Fruit fly (Drosophila melanogaster) whole organism, embryonic: ENCODE measurements around the gene CG4951.
A peak's percentile ranks its signal among the peaks of the same experiment; 100 is the strongest.

Experiments
- B-H2 ChIP-seq: fragments of 200-800 bp; sonication (Bioruptor generic); optimal IDR thresholded peaks from 2 replicates; lab custom pipeline; 2018; ENCODE audit warnings: missing biosample characterization, mild to moderate bottlenecking, missing genetic modification characterization
- Bgb ChIP-seq: fragments of 200-800 bp; sonication (Bioruptor generic); IDR thresholded peaks from 2 replicates; pipeline ENCODE4 v1.3.6; 2022; ENCODE audit warnings: missing biosample characterization, missing genetic modification characterization; ENCODE audit not compliant: partially characterized antibody
- CG10321 ChIP-seq: fragments of 200-800 bp; sonication (Bioruptor generic); IDR thresholded peaks from 2 replicates; pipeline ENCODE4 v1.3.6; 2022; ENCODE audit warnings: missing biosample characterization, missing genetic modification characterization
- CG10462 ChIP-seq: fragments of 200-800 bp; sonication (Bioruptor generic); optimal IDR thresholded peaks from 2 replicates; lab custom pipeline; 2016; ENCODE audit warnings: missing biosample characterization, missing genetic modification characterization
- CG10565 ChIP-seq: fragments of 200-800 bp; sonication (Bioruptor generic); optimal IDR thresholded peaks from 3 replicates; lab custom pipeline; 2016; ENCODE audit warnings: missing biosample characterization, mild to moderate bottlenecking, missing genetic modification characterization
- CG11456 ChIP-seq: fragments of 200-800 bp; sonication (Bioruptor generic); IDR thresholded peaks from 3 replicates; pipeline ENCODE4 v1.3.6; 2022; ENCODE audit warnings: missing biosample characterization, missing genetic modification characterization
- CG12071 ChIP-seq: fragments of 200-800 bp; sonication (Bioruptor generic); optimal IDR thresholded peaks from 3 replicates; lab custom pipeline; 2018; ENCODE audit warnings: missing biosample characterization, mild to moderate bottlenecking, missing genetic modification characterization
- CG13287 ChIP-seq: fragments of 200-800 bp; sonication (Bioruptor generic); IDR thresholded peaks from 2 replicates; pipeline ENCODE4 v1.3.6; 2022; ENCODE audit warnings: missing biosample characterization, missing genetic modification characterization; ENCODE audit not compliant: partially characterized antibody
- CG1529 ChIP-seq: fragments of 200-800 bp; sonication (Bioruptor generic); optimal IDR thresholded peaks from 3 replicates; lab custom pipeline; 2018; ENCODE audit warnings: missing biosample characterization, missing genetic modification characterization
- CG15514 ChIP-seq: fragments of 200-800 bp; sonication (Bioruptor generic); optimal IDR thresholded peaks from 3 replicates; lab custom pipeline; 2017; ENCODE audit warnings: missing biosample characterization, missing genetic modification characterization, mild to moderate bottlenecking, moderate library complexity, missing genetic modification reagents
- CG16863 ChIP-seq: fragments of 200-800 bp; sonication (Bioruptor generic); optimal IDR thresholded peaks from 3 replicates; lab custom pipeline; 2016; ENCODE audit warnings: missing biosample characterization, missing genetic modification characterization
- CG18599 ChIP-seq: fragments of 200-800 bp; sonication (Bioruptor generic); optimal IDR thresholded peaks from 3 replicates; lab custom pipeline; 2017; ENCODE audit warnings: missing biosample characterization, missing genetic modification characterization, mild to moderate bottlenecking, moderate library complexity, missing genetic modification reagents
- CG2889 ChIP-seq: fragments of 200-800 bp; sonication (Bioruptor generic); IDR thresholded peaks from 3 replicates; pipeline ENCODE4 v1.3.6; 2022; ENCODE audit warnings: missing biosample characterization, missing genetic modification characterization
- CG32767 ChIP-seq: fragments of 200-800 bp; sonication (Bioruptor generic); IDR thresholded peaks from 2 replicates; pipeline ENCODE4 v1.3.6; 2022; ENCODE audit warnings: missing biosample characterization, missing genetic modification characterization
- CG3847 ChIP-seq: fragments of 200-800 bp; sonication (Bioruptor generic); IDR thresholded peaks from 2 replicates; pipeline ENCODE4 v1.3.6; 2022; ENCODE audit warnings: missing biosample characterization, missing genetic modification characterization
- CG8388 ChIP-seq: fragments of 200-800 bp; sonication (Bioruptor generic); optimal IDR thresholded peaks from 2 replicates; lab custom pipeline; 2019; ENCODE audit warnings: missing biosample characterization, mild to moderate bottlenecking, missing genetic modification characterization, moderate library complexity
- CHES-1-like ChIP-seq: fragments of 200-800 bp; sonication (Bioruptor generic); optimal IDR thresholded peaks from 2 replicates; lab custom pipeline; 2016; ENCODE audit warnings: missing biosample characterization, missing genetic modification characterization
- CkIIα-i1 ChIP-seq: fragments of 200-800 bp; sonication (Bioruptor generic); IDR thresholded peaks from 2 replicates; pipeline ENCODE4 v1.3.6; 2022; ENCODE audit warnings: missing biosample characterization, missing genetic modification characterization
- Dbx ChIP-seq: fragments of 200-800 bp; sonication (Bioruptor generic); IDR thresholded peaks from 3 replicates; pipeline ENCODE4 v1.3.6; 2022; ENCODE audit warnings: missing biosample characterization, missing genetic modification characterization
- Deaf1 ChIP-seq: fragments of 200-800 bp; optimal IDR thresholded peaks from 3 replicates; lab custom pipeline; 2019; ENCODE audit warnings: missing biosample characterization, mild to moderate bottlenecking, missing genetic modification characterization, moderate library complexity
- E2f1 ChIP-seq: fragments of 200-800 bp; sonication (Bioruptor generic); IDR thresholded peaks from 2 replicates; pipeline ENCODE4 v1.3.6; 2022; ENCODE audit warnings: missing biosample characterization, missing genetic modification characterization
- HmgZ ChIP-seq: fragments of 200-800 bp; sonication (Bioruptor generic); optimal IDR thresholded peaks from 2 replicates; lab custom pipeline; 2018; ENCODE audit warnings: missing biosample characterization, mild to moderate bottlenecking, missing genetic modification characterization
- Med ChIP-seq: fragments of 200-800 bp; sonication (Bioruptor generic); peaks from one replicate; lab custom pipeline; 2016; ENCODE audit warnings: missing biosample characterization, missing genetic modification characterization, mild to moderate bottlenecking, inconsistent platforms, moderate library complexity
- NFAT ChIP-seq: fragments of 200-800 bp; sonication (Bioruptor generic); IDR thresholded peaks from 2 replicates; pipeline ENCODE4 v1.3.6; 2022; ENCODE audit warnings: missing biosample characterization, missing genetic modification characterization
- Oaz ChIP-seq: fragments of 200-800 bp; sonication (Bioruptor generic); IDR thresholded peaks from 2 replicates; pipeline ENCODE4 v1.3.6; 2022; ENCODE audit warnings: missing biosample characterization, missing genetic modification characterization
- Sry-β ChIP-seq: fragments of 200-800 bp; sonication (Bioruptor generic); optimal IDR thresholded peaks from 2 replicates; lab custom pipeline; 2018; ENCODE audit warnings: missing biosample characterization, mild to moderate bottlenecking, missing genetic modification characterization, moderate library complexity
- Xrp1 ChIP-seq: fragments of 200-800 bp; sonication (Bioruptor generic); IDR thresholded peaks from 2 replicates; pipeline ENCODE4 v1.3.6; 2022; ENCODE audit warnings: missing biosample characterization, missing genetic modification characterization
- ase ChIP-seq: fragments of 200-800 bp; sonication (Bioruptor generic); IDR thresholded peaks from 3 replicates; pipeline ENCODE4 v1.3.6; 2022; ENCODE audit warnings: missing biosample characterization, missing genetic modification characterization
- chinmo ChIP-seq: fragments of 200-800 bp; sonication (Bioruptor generic); IDR thresholded peaks from 4 replicates; pipeline ENCODE4 v1.3.6; 2022; ENCODE audit warnings: missing biosample characterization, missing genetic modification characterization; ENCODE audit not compliant: partially characterized antibody
- ci ChIP-seq: fragments of 200-800 bp; sonication (Bioruptor generic); IDR thresholded peaks from 3 replicates; pipeline ENCODE4 v1.3.6; 2022; ENCODE audit warnings: missing biosample characterization, missing genetic modification characterization
- crol ChIP-seq: fragments of 200-800 bp; sonication (Bioruptor generic); IDR thresholded peaks from 2 replicates; pipeline ENCODE4 v1.3.6; 2022; ENCODE audit warnings: missing biosample characterization, missing genetic modification characterization
- dmrt11E ChIP-seq: fragments of 200-800 bp; sonication (Bioruptor generic); optimal IDR thresholded peaks from 3 replicates; lab custom pipeline; 2018; ENCODE audit warnings: missing biosample characterization, mild to moderate bottlenecking, missing genetic modification characterization, moderate library complexity
- gfzf ChIP-seq: fragments of 200-800 bp; sonication (Bioruptor generic); optimal IDR thresholded peaks from 2 replicates; lab custom pipeline; 2016; ENCODE audit warnings: missing biosample characterization, mild to moderate bottlenecking, missing genetic modification characterization, moderate library complexity
- grn ChIP-seq: fragments of 200-800 bp; sonication (Bioruptor generic); optimal IDR thresholded peaks from 3 replicates; lab custom pipeline; 2017; ENCODE audit warnings: missing biosample characterization, missing genetic modification characterization
- gro ChIP-seq: fragments of 200-800 bp; sonication (Bioruptor generic); optimal IDR thresholded peaks from 2 replicates; lab custom pipeline; 2016; ENCODE audit warnings: missing biosample characterization, missing genetic modification characterization
- gsb ChIP-seq: fragments of 200-800 bp; sonication (Bioruptor generic); IDR thresholded peaks from 2 replicates; pipeline ENCODE4 v1.3.6; 2022; ENCODE audit warnings: missing biosample characterization, missing genetic modification characterization
- hb ChIP-seq: fragments of 200-800 bp; sonication (Bioruptor generic); IDR thresholded peaks from 3 replicates; pipeline ENCODE4 v1.3.6; 2022; ENCODE audit warnings: missing biosample characterization, missing genetic modification characterization; ENCODE audit not compliant: partially characterized antibody
- hth ChIP-seq: fragments of >200 bp; optimal IDR thresholded peaks from 2 replicates; lab custom pipeline; 2017; ENCODE audit warnings: inconsistent platforms
- phol ChIP-seq: fragments of 200-800 bp; sonication (Bioruptor generic); optimal IDR thresholded peaks from 3 replicates; lab custom pipeline; 2018; ENCODE audit warnings: missing biosample characterization, mild to moderate bottlenecking, missing genetic modification characterization, moderate library complexity
- prd ChIP-seq, 3 experiments: fragments of >200 bp in 2 of 3; fragments of 200-800 bp in 1 of 3; sonication (Bioruptor generic) in 1 of 3; optimal IDR thresholded peaks in 2 of 3; IDR thresholded peaks in 1 of 3; 2 replicates in 2 of 3; 3 replicates in 1 of 3; pipeline versions ENCODE4 v1.3.6 to Lab custom; 2017 to 2022; ENCODE audit warnings: missing biosample characterization in 1 of 3, missing genetic modification characterization in 1 of 3
- row ChIP-seq: fragments of 200-800 bp; sonication (Bioruptor generic); IDR thresholded peaks from 3 replicates; pipeline ENCODE4 v1.3.6; 2022; ENCODE audit warnings: missing biosample characterization, missing genetic modification characterization
- slou ChIP-seq: fragments of 200-800 bp; sonication (Bioruptor generic); optimal IDR thresholded peaks from 3 replicates; lab custom pipeline; 2016; ENCODE audit warnings: missing biosample characterization, missing genetic modification characterization
- sug ChIP-seq: fragments of 200-800 bp; optimal IDR thresholded peaks from 2 replicates; lab custom pipeline; 2019; ENCODE audit warnings: missing biosample characterization, mild to moderate bottlenecking, missing genetic modification characterization, moderate library complexity
- tll ChIP-seq, 2 experiments: fragments of 200-800 bp in 1 of 2; fragments of >200 bp in 1 of 2; sonication (Bioruptor generic) in 1 of 2; optimal IDR thresholded peaks; 2 replicates each; lab custom pipeline; 2017 to 2019; ENCODE audit warnings: missing biosample characterization in 2 of 2, missing genetic modification characterization in 2 of 2, mild to moderate bottlenecking in 1 of 2, moderate library complexity in 1 of 2
- vvl ChIP-seq: fragments of 200-800 bp; sonication (Bioruptor generic); IDR thresholded peaks from 2 replicates; pipeline ENCODE4 v1.3.6; 2022; ENCODE audit warnings: missing biosample characterization, missing genetic modification characterization
- zf30C ChIP-seq: fragments of 200-800 bp; sonication (Bioruptor generic); optimal IDR thresholded peaks from 3 replicates; lab custom pipeline; 2018; ENCODE audit warnings: missing biosample characterization, mild to moderate bottlenecking, missing genetic modification characterization

The CG4951 gene

dm6 chr3R:27988647-27989430 lies 34.9 kb upstream of the CG4951 start (continued):
- TF ChIP-seq ci (GFP tag; lab: Robert Waterston, UW) (peak; percentile 67; the same call in 2 of the 3 replicates), Sry-β (GFP tag; lab: Kevin White, UChicago) (no peak), CG10565 (no peak), CG1529 (GFP tag; lab: Kevin White, UChicago) (no peak), Xrp1 (GFP tag; lab: Robert Waterston, UW) (0 out of 2 replicates have a peak, but pooled peaks have one; percentile 34), gfzf (GFP tag; lab: Kevin White, UChicago) (no peak), CHES-1-like (GFP tag; lab: Kevin White, UChicago) (peak; percentile 35), dmrt11E (tag; lab: Kevin White, UChicago) (no peak), phol (tag; lab: Kevin White, UChicago) (peak; percentile 31)
- TF ChIP-seq, all 482 proteins: peak for 173

- TF ChIP-seq CG10462 (GFP tag; lab: Kevin White, UChicago) (no peak), sug (no peak), CG2889 (GFP tag; lab: Robert Waterston, UW) (0 out of 3 replicates have a peak, but pooled peaks have one; percentile 8), hth (no peak), CkIIα-i1 (GFP tag; lab: Robert Waterston, UW) (no peak), crol (GFP tag; lab: Robert Waterston, UW) (peak; percentile 71), Dbx (GFP tag; lab: Robert Waterston, UW) (peak; percentile 40; the same call in 1 of the 3 replicates), CG32767 (GFP tag; lab: Robert Waterston, UW) (0 out of 2 replicates have a peak, but pooled peaks have one; percentile 7), Oaz (GFP tag; lab: Robert Waterston, UW) (no peak), CG13287 (no peak; the same call in 1 of the 2 replicates), CG18599 (GFP tag; lab: Kevin White, UChicago) (no peak), vvl (GFP tag; lab: Robert Waterston, UW) (peak; percentile 28; the same call in 1 of the 2 replicates), ase (GFP tag; lab: Robert Waterston, UW) (0 out of 3 replicates have a peak, but pooled peaks have one; percentile 8), NFAT (GFP tag; lab: Robert Waterston, UW) (no peak), CG11456 (GFP tag; lab: Robert Waterston, UW) (peak; percentile 59; the same call in 1 of the 3 replicates), CG3847 (GFP tag; lab: Robert Waterston, UW) (peak; percentile 46), row (GFP tag; lab: Robert Waterston, UW) (peak; percentile 48), CG8388 (GFP tag; lab: Kevin White, UChicago) (no peak), gro (peak; percentile 23), Deaf1 (tag; lab: Kevin White, UChicago) (peak; percentile 29), grn (GFP tag; lab: Kevin White, UChicago) (peak; percentile 80), tll (GFP tag; optimal IDR thresholded peaks at IDR 0.05; lab: Kevin White, UChicago) (no peak), Bgb (GFP tag; lab: Robert Waterston, UW) (0 out of 2 replicates have a peak, but pooled peaks have one; percentile 35), hb (GFP tag; lab: Robert Waterston, UW) (no peak), CG12071 (GFP tag; lab: Kevin White, UChicago) (no peak), Med (GFP tag; lab: Kevin White, UChicago) (peak; percentile 74), prd (optimal IDR thresholded peaks at IDR 0.05; lab: Kevin White, UChicago) (no peak), prd (GFP tag; IDR thresholded peaks at IDR 0.05; lab: Robert Waterston, UW) (peak; percentile 13; the same call in 1 of the 3 replicates), B-H2 (GFP tag; lab: Kevin White, UChicago) (peak; percentile 10), chinmo (GFP tag; lab: Robert Waterston, UW) (peak; percentile 68; the same call in 1 of the 4 replicates), HmgZ (peak; percentile 29), slou (peak; percentile 1), CG10321 (no peak), CG16863 (no peak), CG15514 (GFP tag; lab: Kevin White, UChicago) (peak; percentile 30), zf30C (GFP tag; lab: Kevin White, UChicago) (peak; percentile 5), E2f1 (GFP tag; lab: Robert Waterston, UW) (0 out of 2 replicates have a peak, but pooled peaks have one; percentile 28), gsb (no peak)
These were observed 34.3 kb upstream of the CG4951 start, which contains the start of gene betaTub97EF for dm6 chr3R:27988189-27988588. Gene betaTub97EF (minus strand): TSS chr3R:27988384.
